Fruit fly (Drosophila melanogaster) whole organism, wandering third instar larva: ENCODE results near the gene CG1628.
A peak's percentile ranks its signal among the peaks of the same experiment; 100 is the strongest.
"Not testable (repeated sequence)": the region's sequence is repeated elsewhere in the genome, so short reads cannot be mapped to it uniquely, and the experiment has no call there.

ENCODE experiments used
- Abd-B ChIP-seq: fragments of >200 bp; optimal IDR thresholded peaks from 2 replicates; lab custom pipeline; 2017; ENCODE audit warnings: missing biosample characterization, missing genetic modification characterization
- CG32264 ChIP-seq: fragments of 200-800 bp; sonication (Bioruptor generic); optimal IDR thresholded peaks from 2 replicates; lab custom pipeline; 2016; ENCODE audit warnings: missing biosample characterization, missing genetic modification characterization
- CG9705 ChIP-seq: fragments of 200-800 bp; sonication (Bioruptor generic); optimal IDR thresholded peaks from 2 replicates; lab custom pipeline; 2018; ENCODE audit warnings: missing biosample characterization, mild to moderate bottlenecking, missing genetic modification characterization
- CrebA ChIP-seq: fragments of 200-800 bp; sonication (Bioruptor generic); optimal IDR thresholded peaks from 2 replicates; lab custom pipeline; 2016; ENCODE audit warnings: missing biosample characterization, mild to moderate bottlenecking, missing genetic modification characterization, borderline replicate concordance
- Dfd ChIP-seq: fragments of >200 bp; optimal IDR thresholded peaks from 2 replicates; lab custom pipeline; 2017; ENCODE audit warnings: missing biosample characterization, missing genetic modification characterization
- Dif ChIP-seq: fragments of 200-275, 200-300 bp; sonication (Bioruptor generic); optimal IDR thresholded peaks from 2 replicates; lab custom pipeline; 2018; ENCODE audit warnings: missing biosample characterization, missing genetic modification characterization; ENCODE audit not compliant: partially characterized antibody
- GATAd ChIP-seq: sonication (Bioruptor generic); optimal IDR thresholded peaks from 2 replicates; lab custom pipeline; 2016; ENCODE audit warnings: missing biosample characterization, missing genetic modification characterization
- HLH106 ChIP-seq: fragments of 200-800 bp; optimal IDR thresholded peaks from 3 replicates; lab custom pipeline; 2019; ENCODE audit warnings: missing biosample characterization, mild to moderate bottlenecking, missing genetic modification characterization, moderate library complexity
- Hnf4 ChIP-seq: fragments of 200-800 bp; sonication (Bioruptor generic); optimal IDR thresholded peaks from 2 replicates; lab custom pipeline; 2016; ENCODE audit warnings: missing biosample characterization, mild to moderate bottlenecking, missing genetic modification characterization
- Hr78 ChIP-seq: fragments of >200 bp; optimal IDR thresholded peaks from 2 replicates; lab custom pipeline; 2017; ENCODE audit warnings: missing biosample characterization, missing genetic modification characterization
- Hr83 ChIP-seq: fragments of 200-300 bp; sonication (Bioruptor generic); optimal IDR thresholded peaks from 2 replicates; lab custom pipeline; 2016; ENCODE audit warnings: missing biosample characterization, mild to moderate bottlenecking, missing genetic modification characterization, moderate library complexity; ENCODE audit not compliant: poor library complexity, severe bottlenecking
- Jra ChIP-seq: sonication (Bioruptor generic); optimal IDR thresholded peaks from 2 replicates; lab custom pipeline; 2016; ENCODE audit warnings: missing biosample characterization, missing genetic modification characterization
- Mio ChIP-seq: sonication (Bioruptor generic); optimal IDR thresholded peaks from 2 replicates; lab custom pipeline; 2016; ENCODE audit warnings: missing biosample characterization, missing genetic modification characterization
- Myc ChIP-seq: fragments of >200 bp; optimal IDR thresholded peaks from 2 replicates; lab custom pipeline; 2017
- N ChIP-seq: fragments of >200 bp; optimal IDR thresholded peaks from 2 replicates; lab custom pipeline; 2018; ENCODE audit warnings: missing biosample characterization, missing external identifiers, missing genetic modification characterization
- OdsH ChIP-seq: fragments of 200-800 bp; sonication (Bioruptor generic); optimal IDR thresholded peaks from 2 replicates; lab custom pipeline; 2016; ENCODE audit warnings: missing biosample characterization, mild to moderate bottlenecking, missing genetic modification characterization
- Rel ChIP-seq, 2 experiments: fragments of 200-800 bp; sonication (Bioruptor generic) in 1 of 2; optimal IDR thresholded peaks; 2 replicates in 1 of 2; 3 replicates in 1 of 2; lab custom pipeline; 2016 to 2019; ENCODE audit warnings: mild to moderate bottlenecking in 2 of 2, missing biosample characterization in 2 of 2, missing genetic modification characterization in 2 of 2, moderate library complexity in 1 of 2
- Sp1 ChIP-seq: fragments of 200-800 bp; sonication (Bioruptor generic); optimal IDR thresholded peaks from 3 replicates; lab custom pipeline; 2019; ENCODE audit warnings: missing biosample characterization, mild to moderate bottlenecking, missing genetic modification characterization, moderate library complexity
- Vsx2 ChIP-seq: fragments of 200-300, 225-300 bp; sonication (Bioruptor generic); optimal IDR thresholded peaks from 2 replicates; lab custom pipeline; 2018; ENCODE audit warnings: missing biosample characterization, missing genetic modification characterization; ENCODE audit not compliant: partially characterized antibody
- br ChIP-seq: fragments of 200-800 bp; sonication (Bioruptor generic); optimal IDR thresholded peaks from 2 replicates; lab custom pipeline; 2016; ENCODE audit warnings: missing biosample characterization, missing genetic modification characterization
- brk ChIP-seq: fragments of 200-800 bp; sonication (Bioruptor generic); optimal IDR thresholded peaks from 2 replicates; lab custom pipeline; 2016; ENCODE audit warnings: missing biosample characterization, mild to moderate bottlenecking, missing genetic modification characterization
- dl ChIP-seq, 2 experiments: fragments of 175-275, 200-275 bp in 1 of 2; fragments of 200-275 bp in 1 of 2; sonication (Bioruptor generic); optimal IDR thresholded peaks; lab custom pipeline; 2018; ENCODE audit warnings: mild to moderate bottlenecking in 2 of 2, missing biosample characterization in 2 of 2, missing genetic modification characterization in 2 of 2, moderate library complexity in 2 of 2; ENCODE audit not compliant: partially characterized antibody in 2 of 2, insufficient read depth in 1 of 2
- dmrt93B ChIP-seq: fragments of 200-800 bp; sonication (Bioruptor generic); optimal IDR thresholded peaks from 2 replicates; lab custom pipeline; 2018; ENCODE audit warnings: missing biosample characterization, mild to moderate bottlenecking, missing genetic modification characterization
- dsf ChIP-seq: sonication (Bioruptor generic); optimal IDR thresholded peaks from 2 replicates; lab custom pipeline; 2016; ENCODE audit warnings: missing biosample characterization, missing genetic modification characterization, borderline replicate concordance
- ey ChIP-seq: fragments of 200-800 bp; sonication (Bioruptor generic); optimal IDR thresholded peaks from 2 replicates; lab custom pipeline; 2016; ENCODE audit warnings: missing biosample characterization, missing genetic modification characterization
- foxo ChIP-seq, 2 experiments: fragments of 200-800 bp; sonication (Bioruptor generic); optimal IDR thresholded peaks; 2 replicates in 1 of 2; 3 replicates in 1 of 2; lab custom pipeline; 2016 to 2017; ENCODE audit warnings: missing biosample characterization in 2 of 2, missing genetic modification characterization in 2 of 2
- fru ChIP-seq: fragments of 200-800 bp; sonication (Bioruptor generic); optimal IDR thresholded peaks from 3 replicates; lab custom pipeline; 2016; ENCODE audit warnings: missing biosample characterization, mild to moderate bottlenecking, missing genetic modification characterization
- h ChIP-seq: fragments of 200-800 bp; sonication (Bioruptor generic); optimal IDR thresholded peaks from 3 replicates; lab custom pipeline; 2016; ENCODE audit warnings: missing biosample characterization, mild to moderate bottlenecking, missing genetic modification characterization
- jim ChIP-seq: fragments of 175-275, 200-325 bp; sonication (Bioruptor generic); optimal IDR thresholded peaks from 2 replicates; lab custom pipeline; 2016; ENCODE audit warnings: missing biosample characterization, mild to moderate bottlenecking, missing genetic modification characterization
- lola ChIP-seq: fragments of >200 bp; optimal IDR thresholded peaks from 2 replicates; lab custom pipeline; 2017; ENCODE audit warnings: missing biosample characterization, missing genetic modification characterization
- pan ChIP-seq: fragments of >200 bp; optimal IDR thresholded peaks from 2 replicates; lab custom pipeline; 2017
- psq ChIP-seq: fragments of 200-800 bp; sonication (Bioruptor generic); optimal IDR thresholded peaks from 3 replicates; lab custom pipeline; 2017; ENCODE audit warnings: missing biosample characterization, mild to moderate bottlenecking, missing genetic modification characterization, moderate library complexity
- rgr ChIP-seq: fragments of 200-800 bp; sonication (Bioruptor generic); optimal IDR thresholded peaks from 3 replicates; lab custom pipeline; 2016; ENCODE audit warnings: missing biosample characterization, mild to moderate bottlenecking, missing genetic modification characterization
- sage ChIP-seq: fragments of 200-800 bp; sonication (Bioruptor generic); optimal IDR thresholded peaks from 2 replicates; lab custom pipeline; 2016; ENCODE audit warnings: missing biosample characterization, mild to moderate bottlenecking, missing genetic modification characterization
- sv ChIP-seq: fragments of 200-800 bp; sonication (Bioruptor generic); optimal IDR thresholded peaks from 3 replicates; lab custom pipeline; 2016; ENCODE audit warnings: missing biosample characterization, missing genetic modification characterization
- tai ChIP-seq: sonication (Bioruptor generic); optimal IDR thresholded peaks from 2 replicates; lab custom pipeline; 2016; ENCODE audit warnings: missing biosample characterization, missing genetic modification characterization
- usp ChIP-seq: fragments of >200 bp; optimal IDR thresholded peaks from 2 replicates; lab custom pipeline; 2017; ENCODE audit warnings: missing biosample characterization, missing genetic modification characterization
- woc ChIP-seq: sonication (Bioruptor generic); optimal IDR thresholded peaks from 2 replicates; lab custom pipeline; 2016; ENCODE audit warnings: missing biosample characterization, mild to moderate bottlenecking, missing genetic modification characterization

The CG1628 gene

dm6 chrX:10623125-10623524 is 20.6 kb upstream of the CG1628 start, which contains the start of gene Rab9Db:
Gene Rab9Db, minus strand, starts transcription at chrX:10623225.
- not testable (repeated sequence) for TF ChIP-seq Rel (GFP tag; optimal IDR thresholded peaks at IDR 0.05; lab: Kevin White, UChicago); Rel (tag; optimal IDR thresholded peaks at IDR 0.05; lab: Kevin White, UChicago); rgr; sv (GFP tag; lab: Kevin White, UChicago)

- no peak for TF ChIP-seq foxo (GFP tag; optimal IDR thresholded peaks at IDR 0.05; lab: Kevin White, UChicago)
- no peak for TF ChIP-seq Abd-B
- TF ChIP-seq dmrt93B = no peak
- no peak for TF ChIP-seq pan (lab: Kevin White, UChicago)
- no peak for TF ChIP-seq Vsx2 (GFP tag; lab: Kevin White, UChicago)
- TF ChIP-seq GATAd (GFP tag; lab: Kevin White, UChicago) = no peak
- no peak for TF ChIP-seq N (GFP tag; lab: Kevin White, UChicago)
- TF ChIP-seq sv (GFP tag; lab: Kevin White, UChicago) = no peak
- TF ChIP-seq tai (GFP tag; lab: Kevin White, UChicago) = no peak
- no peak for TF ChIP-seq Rel (GFP tag; optimal IDR thresholded peaks at IDR 0.05; lab: Kevin White, UChicago)
- no peak for TF ChIP-seq Rel (tag; optimal IDR thresholded peaks at IDR 0.05; lab: Kevin White, UChicago)
- TF ChIP-seq fru (GFP tag; lab: Kevin White, UChicago) = no peak
- no peak for TF ChIP-seq rgr
- TF ChIP-seq jim = no peak
- no peak for TF ChIP-seq Dfd (GFP tag; lab: Kevin White, UChicago)
- TF ChIP-seq Mio (GFP tag; lab: Kevin White, UChicago) = no peak
- TF ChIP-seq psq (GFP tag; lab: Kevin White, UChicago) = no peak
- no peak for TF ChIP-seq brk
- TF ChIP-seq Dif = no peak
- TF ChIP-seq CG9705 (GFP tag; lab: Kevin White, UChicago) = no peak
- no peak for TF ChIP-seq dsf
Observed at dm6 chrX:10621202-10621990, 18.9 kb upstream of the CG1628 start.

- TF ChIP-seq Jra (GFP tag; lab: Kevin White, UChicago) = no peak
- no peak for TF ChIP-seq brk
- peak; percentile 18 for TF ChIP-seq Dif
- no peak for TF ChIP-seq CG32264 (GFP tag; lab: Kevin White, UChicago)
- peak; percentile 20 for TF ChIP-seq dmrt93B
- peak; percentile 10 for TF ChIP-seq psq (GFP tag; lab: Kevin White, UChicago)
- TF ChIP-seq Hr83 (GFP tag; lab: Kevin White, UChicago) = no peak
- no peak for TF ChIP-seq Abd-B
- no peak for TF ChIP-seq pan (lab: Kevin White, UChicago)
- no peak for TF ChIP-seq br (GFP tag; lab: Kevin White, UChicago)
- no peak for TF ChIP-seq sage (GFP tag; lab: Kevin White, UChicago)
- TF ChIP-seq sv (GFP tag; lab: Kevin White, UChicago) = no peak
- no peak for TF ChIP-seq Hr78
- no peak for TF ChIP-seq woc (GFP tag; lab: Kevin White, UChicago)
- TF ChIP-seq Hnf4 (GFP tag; lab: Kevin White, UChicago) = no peak
- TF ChIP-seq tai (GFP tag; lab: Kevin White, UChicago) = no peak
- TF ChIP-seq Mio (GFP tag; lab: Kevin White, UChicago) = no peak
- TF ChIP-seq GATAd (GFP tag; lab: Kevin White, UChicago) = no peak
- TF ChIP-seq ey (GFP tag; lab: Kevin White, UChicago) = peak; percentile 23
- no peak for TF ChIP-seq OdsH
- TF ChIP-seq Rel (GFP tag; optimal IDR thresholded peaks at IDR 0.05; lab: Kevin White, UChicago) = no peak
- no peak for TF ChIP-seq Rel (tag; optimal IDR thresholded peaks at IDR 0.05; lab: Kevin White, UChicago)
- TF ChIP-seq fru (GFP tag; lab: Kevin White, UChicago) = peak; percentile 31
- TF ChIP-seq dsf = no peak
- TF ChIP-seq usp (GFP tag; lab: Kevin White, UChicago) = no peak
- no peak for TF ChIP-seq Vsx2 (GFP tag; lab: Kevin White, UChicago)
- TF ChIP-seq h = peak; percentile 19
- TF ChIP-seq jim = no peak
- TF ChIP-seq CrebA (GFP tag; lab: Kevin White, UChicago) = no peak
- TF ChIP-seq HLH106 (tag; lab: Kevin White, UChicago) = peak; percentile 45
- TF ChIP-seq rgr = peak; percentile 12
- no peak for TF ChIP-seq CG9705 (GFP tag; lab: Kevin White, UChicago)
- TF ChIP-seq dl (GFP tag; optimal IDR thresholded peaks at IDR 0.05; lab: Kevin White, UChicago; ENCODE audit: insufficient read depth in 1 of 2, partially characterized antibody in 2 of 2) = no peak
- peak; percentile 54 for TF ChIP-seq Sp1 (GFP tag; lab: Kevin White, UChicago)
- TF ChIP-seq lola (GFP tag; lab: Kevin White, UChicago) = no peak
- TF ChIP-seq foxo (GFP tag; optimal IDR thresholded peaks at IDR 0.05; lab: Kevin White, UChicago) = peak in 1 of 2 experiments; percentile 40
- no peak for TF ChIP-seq N (GFP tag; lab: Kevin White, UChicago)
- TF ChIP-seq Dfd (GFP tag; lab: Kevin White, UChicago) = no peak
- TF ChIP-seq Myc (lab: Kevin White, UChicago) = no peak
Observed at dm6 chrX:10620144-10621005, 17.9 kb upstream of the CG1628 start, which contains the start of gene CG43347. Gene CG43347, minus strand, starts transcription at chrX:10620190.
